Worm (Caenorhabditis elegans): ENCODE data around the gene oac-10.
A peak's percentile ranks its signal among the peaks of the same experiment; 100 is the strongest.

Gene oac-10

ce11 chrII:3896920-3897319 is 27.2 kb downstream of the oac-10 start (continued):
- TF ChIP-seq elt-3 (tag; optimal IDR thresholded peaks at IDR 0.05): peak in 2 of 6 experiments; percentile 39 to 59
- TF ChIP-seq lsy-2 (tag; optimal IDR thresholded peaks at IDR 0.05): peak; percentile 37 to 67
- peak; percentile 88 for TF ChIP-seq lin-14 (GFP tag; optimal IDR thresholded peaks at IDR 0.05)
- no peak for TF ChIP-seq F16B12.6 (tag; optimal IDR thresholded peaks at IDR 0.05)
- peak; percentile 59 for TF ChIP-seq skn-1 (tag; optimal IDR thresholded peaks at IDR 0.05)
- TF ChIP-seq zip-4 (GFP tag; optimal IDR thresholded peaks at IDR 0.05): no peak
- TF ChIP-seq mef-2 (tag; optimal IDR thresholded peaks at IDR 0.05): peak; percentile 92
- no peak for TF ChIP-seq C04F5.9 (tag; optimal IDR thresholded peaks at IDR 0.05)
- TF ChIP-seq nhr-19 (GFP tag; conservative IDR thresholded peaks at IDR 0.05): peak; percentile 56
- TF ChIP-seq aly-2 (tag; optimal IDR thresholded peaks at IDR 0.05): no peak
- TF ChIP-seq sox-4 (tag; optimal IDR thresholded peaks at IDR 0.05): no peak
- TF ChIP-seq nhr-28 (tag; optimal IDR thresholded peaks at IDR 0.05): no peak
- TF ChIP-seq dpl-1 (GFP tag; optimal IDR thresholded peaks at IDR 0.05): peak; percentile 24 to 43 (median 31)
- TF ChIP-seq grh-1 (GFP tag; IDR thresholded peaks at IDR 0.05): 0 out of 2 replicates have a peak, but pooled peaks have one; percentile 26
- peak; percentile 56 to 62 for TF ChIP-seq efl-1 (optimal IDR thresholded peaks at IDR 0.05)
- TF ChIP-seq efl-1 (GFP tag; optimal IDR thresholded peaks at IDR 0.05 in 1 of 2): peak; percentile 32 to 49
- TF ChIP-seq nhr-71 (tag; optimal IDR thresholded peaks at IDR 0.05): peak; percentile 77
- peak; percentile 47 for TF ChIP-seq egl-13 (tag; optimal IDR thresholded peaks at IDR 0.05)
- TF ChIP-seq zag-1 (tag; optimal IDR thresholded peaks at IDR 0.05): no peak
- TF ChIP-seq lin-35 (GFP tag; optimal IDR thresholded peaks at IDR 0.05): peak; percentile 24 to 56
- no peak for TF ChIP-seq unc-30 (tag; optimal IDR thresholded peaks at IDR 0.05)
- TF ChIP-seq nhr-77 (tag; optimal IDR thresholded peaks at IDR 0.05): no peak
- TF ChIP-seq elt-2 (tag; optimal IDR thresholded peaks at IDR 0.05): peak; percentile 5
- peak; percentile 41 for TF ChIP-seq swsn-7 (tag; optimal IDR thresholded peaks at IDR 0.05)
- peak in 1 of 3 experiments; percentile 15 for TF ChIP-seq ceh-82 (tag; optimal IDR thresholded peaks at IDR 0.05)
- TF ChIP-seq fkh-10 (GFP tag; optimal IDR thresholded peaks at IDR 0.05): no peak
- TF ChIP-seq snpc-4 (tag; optimal IDR thresholded peaks at IDR 0.05): peak; percentile 33
- peak; percentile 17 for TF ChIP-seq fos-1 (tag; optimal IDR thresholded peaks at IDR 0.05)
- peak; percentile 13 for TF ChIP-seq unc-130 (tag; optimal IDR thresholded peaks at IDR 0.05)
- no peak for TF ChIP-seq C16A3.4 (tag; optimal IDR thresholded peaks at IDR 0.05)
- TF ChIP-seq fkh-8 (tag; optimal IDR thresholded peaks at IDR 0.05): peak; percentile 35
- TF ChIP-seq ces-1 (GFP tag; optimal IDR thresholded peaks at IDR 0.05): no peak

ce11 chrII:3897758-3898494 is 28.2 kb downstream of the oac-10 start, which contains the start of gene F53C3.6:
F53C3.6 (plus strand) TSS chrII:3898142.
- TF ChIP-seq sup-37 (GFP tag; optimal IDR thresholded peaks at IDR 0.05) (no peak), fkh-10 (GFP tag; optimal IDR thresholded peaks at IDR 0.05) (no peak), rnt-1 (tag; optimal IDR thresholded peaks at IDR 0.05) (peak; percentile 37), lin-15B (tag; optimal IDR thresholded peaks at IDR 0.05) (no peak), unc-130 (tag; optimal IDR thresholded peaks at IDR 0.05) (no peak), ceh-90 (tag; optimal IDR thresholded peaks at IDR 0.05) (no peak), mdl-1 (tag; optimal IDR thresholded peaks at IDR 0.05) (peak in 1 of 2 experiments; percentile 55), nhr-71 (tag; optimal IDR thresholded peaks at IDR 0.05) (peak; percentile 91), aly-2 (tag; optimal IDR thresholded peaks at IDR 0.05) (no peak), lir-3 (tag; optimal IDR thresholded peaks at IDR 0.05; ENCODE audit: poor library complexity) (peak; percentile 72), pqm-1 (tag; optimal IDR thresholded peaks at IDR 0.05) (no peak), alr-1 (tag; optimal IDR thresholded peaks at IDR 0.05; ENCODE audit: borderline replicate concordance) (no peak), aha-1 (tag; optimal IDR thresholded peaks at IDR 0.05) (no peak), tbx-2 (tag; optimal IDR thresholded peaks at IDR 0.05) (peak; percentile 65), fkh-4 (tag; optimal IDR thresholded peaks at IDR 0.05; ENCODE audit: borderline replicate concordance) (no peak), zip-4 (GFP tag; optimal IDR thresholded peaks at IDR 0.05) (peak; percentile 42), egl-27 (tag; optimal IDR thresholded peaks at IDR 0.05) (peak; percentile 50 to 67), tlp-1 (tag; optimal IDR thresholded peaks at IDR 0.05) (no peak), nhr-12 (tag; optimal IDR thresholded peaks at IDR 0.05) (no peak), skn-1 (tag; optimal IDR thresholded peaks at IDR 0.05) (peak; percentile 70), mab-9 (GFP tag; IDR thresholded peaks at IDR 0.05) (no peak), C04F5.9 (tag; optimal IDR thresholded peaks at IDR 0.05) (no peak), efl-3 (GFP tag; optimal IDR thresholded peaks at IDR 0.05) (no peak), mef-2 (tag; optimal IDR thresholded peaks at IDR 0.05) (peak; percentile 98), zag-1 (tag; optimal IDR thresholded peaks at IDR 0.05) (no peak), Y116A8C.19 (tag; optimal IDR thresholded peaks at IDR 0.05; ENCODE audit: borderline replicate concordance) (no peak), nhr-19 (GFP tag; conservative IDR thresholded peaks at IDR 0.05) (peak; percentile 53), nhr-85 (tag) (peak; percentile 89)

All from whole organism, L1 larva.